Worm (Caenorhabditis elegans): ENCODE measurements around the gene srz-47.

- TF ChIP-seq ref-1 (GFP tag; conservative IDR thresholded peaks at IDR 0.05) (no peak), med-1 (GFP tag; optimal IDR thresholded peaks at IDR 0.05; ENCODE audit: insufficient read depth) (no peak), T22C8.4 (GFP tag; IDR thresholded peaks at IDR 0.05) (no peak), flt-1 (GFP tag; IDR thresholded peaks at IDR 0.05) (no peak), ztf-23 (GFP tag; IDR thresholded peaks at IDR 0.05) (no peak), klf-2 (GFP tag; conservative IDR thresholded peaks at IDR 0.05) (no peak), cog-1 (tag; optimal IDR thresholded peaks at IDR 0.05) (no peak)
Observed at ce11 chrV:17208045-17208444, 15.9 kb upstream of the srz-47 start, which contains the start of gene Y68A4A.13.

Measured in whole organism, midembryonic.